Worm (Caenorhabditis elegans) whole organism, L3 larva: ENCODE measurements around the gene C08F1.11.

Source experiments
- R02D3.7 ChIP-seq: fragments of 150-350 bp; optimal IDR thresholded peaks from 2 replicates; lab custom pipeline; 2014; ENCODE audit warnings: missing biosample characterization, missing genetic modification characterization
- ZK546.5 ChIP-seq: sonication (generic microtip); optimal IDR thresholded peaks from 2 replicates; lab custom pipeline; 2017; ENCODE audit warnings: missing biosample characterization, missing genetic modification characterization
- aly-2 ChIP-seq: fragments of 150-350 bp; optimal IDR thresholded peaks from 2 replicates; lab custom pipeline; 2014; ENCODE audit warnings: missing biosample characterization, missing genetic modification characterization
- ceh-16 ChIP-seq: sonication (generic microtip); optimal IDR thresholded peaks from 2 replicates; lab custom pipeline; 2017; ENCODE audit warnings: missing biosample characterization, missing genetic modification characterization
- daf-12 ChIP-seq: fragments of 150-350 bp; optimal IDR thresholded peaks from 2 replicates; lab custom pipeline; 2014; ENCODE audit warnings: missing biosample characterization, missing genetic modification reagents, missing genetic modification characterization
- egl-5 ChIP-seq: fragments of 150-350 bp; optimal IDR thresholded peaks from 2 replicates; lab custom pipeline; 2017; ENCODE audit warnings: missing biosample characterization, missing genetic modification reagents, missing genetic modification characterization, inconsistent platforms
- elt-1 ChIP-seq: fragments of 150-350 bp; optimal IDR thresholded peaks from 2 replicates; lab custom pipeline; 2014; ENCODE audit warnings: missing biosample characterization, missing genetic modification characterization
- elt-2 ChIP-seq: sonication (generic microtip); optimal IDR thresholded peaks from 2 replicates; lab custom pipeline; 2016; ENCODE audit warnings: missing genetic modification reagents, mild to moderate bottlenecking, missing genetic modification characterization, missing compliant biosample characterization
- elt-3 ChIP-seq, 3 experiments: fragments of 150-350 bp in 1 of 3; sonication (generic microtip) in 2 of 3; optimal IDR thresholded peaks; 2 replicates in 2 of 3; 4 replicates in 1 of 3; lab custom pipeline; 2014 to 2017; ENCODE audit warnings: missing biosample characterization in 3 of 3, missing genetic modification characterization in 3 of 3
- eor-1 ChIP-seq, 2 experiments: fragments of 150-350 bp; optimal IDR thresholded peaks; 2 replicates each; lab custom pipeline; 2014 to 2018; ENCODE audit warnings: missing biosample characterization in 2 of 2, missing genetic modification characterization in 2 of 2
- fkh-2 ChIP-seq: fragments of 150-350 bp; optimal IDR thresholded peaks from 2 replicates; lab custom pipeline; 2014; ENCODE audit warnings: missing biosample characterization, missing genetic modification reagents, missing genetic modification characterization
- hmg-11 ChIP-seq: sonication (generic microtip); optimal IDR thresholded peaks from 2 replicates; lab custom pipeline; 2016; ENCODE audit warnings: missing genetic modification characterization, missing compliant biosample characterization
- jun-1 ChIP-seq: fragments of 150-350 bp; optimal IDR thresholded peaks from 2 replicates; lab custom pipeline; 2014; ENCODE audit warnings: missing biosample characterization, missing genetic modification reagents, missing genetic modification characterization
- lin-15B ChIP-seq: fragments of 150-350 bp; optimal IDR thresholded peaks from 2 replicates; lab custom pipeline; 2014; ENCODE audit warnings: missing biosample characterization, missing genetic modification characterization
- lsy-12 ChIP-seq: sonication (generic microtip); optimal IDR thresholded peaks from 2 replicates; lab custom pipeline; 2016; ENCODE audit warnings: mild to moderate bottlenecking, missing genetic modification characterization, missing compliant biosample characterization
- mdl-1 ChIP-seq: fragments of 150-350 bp; optimal IDR thresholded peaks from 2 replicates; lab custom pipeline; 2014; ENCODE audit warnings: missing biosample characterization, missing genetic modification characterization
- mml-1 ChIP-seq: fragments of 150-350 bp; sonication (generic microtip); optimal IDR thresholded peaks from 3 replicates; lab custom pipeline; 2014; ENCODE audit warnings: missing biosample characterization, missing genetic modification characterization
- nhr-11 ChIP-seq: fragments of 150-350 bp; optimal IDR thresholded peaks from 2 replicates; lab custom pipeline; 2014; ENCODE audit warnings: missing biosample characterization, missing genetic modification characterization
- nhr-12 ChIP-seq: fragments of 150-350 bp; optimal IDR thresholded peaks from 2 replicates; lab custom pipeline; 2014; ENCODE audit warnings: missing biosample characterization, missing genetic modification characterization
- nhr-23 ChIP-seq: fragments of 150-350 bp; optimal IDR thresholded peaks from 2 replicates; lab custom pipeline; 2014; ENCODE audit warnings: missing biosample characterization, missing genetic modification reagents, missing genetic modification characterization
- nhr-237 ChIP-seq: fragments of 150-350 bp; optimal IDR thresholded peaks from 2 replicates; lab custom pipeline; 2014; ENCODE audit warnings: missing biosample characterization, missing genetic modification characterization
- nhr-25 ChIP-seq: sonication (generic microtip); optimal IDR thresholded peaks from 2 replicates; lab custom pipeline; 2017; ENCODE audit warnings: missing biosample characterization, missing genetic modification characterization
- nhr-28 ChIP-seq: fragments of 150-350 bp; optimal IDR thresholded peaks from 2 replicates; lab custom pipeline; 2014; ENCODE audit warnings: missing biosample characterization, missing genetic modification characterization
- nhr-43 ChIP-seq: sonication (generic microtip); optimal IDR thresholded peaks from 2 replicates; lab custom pipeline; 2016; ENCODE audit warnings: mild to moderate bottlenecking, missing genetic modification characterization, missing compliant biosample characterization; ENCODE audit not compliant: poor library complexity, severe bottlenecking
- nhr-76 ChIP-seq: fragments of 150-350 bp; sonication (generic microtip); optimal IDR thresholded peaks from 5 replicates; lab custom pipeline; 2014; ENCODE audit warnings: missing biosample characterization, missing genetic modification characterization
- pha-4 ChIP-seq: fragments of 150-350 bp; optimal IDR thresholded peaks from 2 replicates; lab custom pipeline; 2014; ENCODE audit warnings: missing biosample characterization, missing genetic modification reagents, missing genetic modification characterization
- sea-2 ChIP-seq: fragments of 150-350 bp; sonication (generic microtip); optimal IDR thresholded peaks from 4 replicates; lab custom pipeline; 2014; ENCODE audit warnings: missing biosample characterization, missing genetic modification reagents, missing genetic modification characterization
- unc-39 ChIP-seq: sonication (generic microtip); optimal IDR thresholded peaks from 4 replicates; lab custom pipeline; 2017; ENCODE audit warnings: missing biosample characterization, missing genetic modification characterization
- zag-1 ChIP-seq: fragments of 150-350 bp; optimal IDR thresholded peaks from 2 replicates; lab custom pipeline; 2014; ENCODE audit warnings: missing biosample characterization, missing genetic modification characterization
- ztf-11 ChIP-seq: fragments of 150-350 bp; optimal IDR thresholded peaks from 2 replicates; lab custom pipeline; 2014; ENCODE audit warnings: missing biosample characterization, missing genetic modification characterization
- ztf-4 ChIP-seq: fragments of 150-350 bp; optimal IDR thresholded peaks from 2 replicates; lab custom pipeline; 2014; ENCODE audit warnings: missing biosample characterization, missing genetic modification characterization

The C08F1.11 gene

ce11 chrII:1744183-1744582, 40.5 kb downstream of the C08F1.11 start, which contains the start of gene clec-19:
Gene clec-19 (plus strand): TSS chrII:1744483.
- TF ChIP-seq nhr-237 (tag; lab: Kevin White, UChicago): no peak
- TF ChIP-seq nhr-23: no peak
- no peak for TF ChIP-seq sea-2 (GFP tag; lab: Kevin White, UChicago)
- no peak for TF ChIP-seq daf-12 (tag; lab: Kevin White, UChicago)
- no peak for TF ChIP-seq mdl-1
- TF ChIP-seq jun-1: no peak
- no peak for TF ChIP-seq fkh-2
- no peak for TF ChIP-seq lin-15B
- no peak for TF ChIP-seq R02D3.7 (tag; lab: Kevin White, UChicago)
- no peak for TF ChIP-seq pha-4 (tag; lab: Kevin White, UChicago)
- no peak for TF ChIP-seq lsy-12 (tag; lab: Kevin White, UChicago)
- TF ChIP-seq nhr-28 (tag; lab: Kevin White, UChicago): no peak
- no peak for TF ChIP-seq elt-1 (tag; lab: Kevin White, UChicago)
- no peak for TF ChIP-seq nhr-11 (tag; lab: Kevin White, UChicago)
- TF ChIP-seq ceh-16: no peak
- no peak for TF ChIP-seq egl-5 (tag; lab: Kevin White, UChicago)
- TF ChIP-seq elt-3 (tag; optimal IDR thresholded peaks at IDR 0.05; lab: Kevin White, UChicago): no peak
- TF ChIP-seq zag-1 (tag; lab: Kevin White, UChicago): no peak

- TF ChIP-seq nhr-11 (tag; lab: Kevin White, UChicago): no peak
These were observed 42.2 kb downstream of the C08F1.11 start, which contains the start of gene F36H5.12 for ce11 chrII:1742535-1742934. Gene F36H5.12 (plus strand): TSS chrII:1742835.

- TF ChIP-seq nhr-28 (tag; lab: Kevin White, UChicago) (no peak), elt-2 (tag; lab: Kevin White, UChicago) (no peak), elt-1 (tag; lab: Kevin White, UChicago) (no peak), egl-5 (tag; lab: Kevin White, UChicago) (no peak)
- TF ChIP-seq, all 47 proteins: peak for 0
These were observed 43.5 kb downstream of the C08F1.11 start, which contains the start of gene K07G6.1 for ce11 chrII:1741248-1741647. Gene K07G6.1 (plus strand): TSS chrII:1741548.

- TF ChIP-seq unc-39 (tag; lab: Kevin White, UChicago) (no peak), hmg-11 (tag; lab: Kevin White, UChicago) (no peak), zag-1 (tag; lab: Kevin White, UChicago) (no peak), elt-2 (tag; lab: Kevin White, UChicago) (no peak), nhr-76 (tag; lab: Kevin White, UChicago) (no peak)
These were observed 45.9 kb downstream of the C08F1.11 start, which contains the start of the genes irld-9 and irld-33 for ce11 chrII:1738844-1739243. Gene irld-9 (minus strand): TSS chrII:1738944. Gene irld-33 (plus strand): TSS chrII:1739052.

ce11 chrII:1736353-1736752, 48.3 kb downstream of the C08F1.11 start, which contains the start of gene ceh-83:
Gene ceh-83 (minus strand): TSS chrII:1736533.
- TF ChIP-seq elt-3 (tag; optimal IDR thresholded peaks at IDR 0.05; lab: Kevin White, UChicago) (no peak), lin-15B (no peak), nhr-12 (tag; lab: Kevin White, UChicago) (no peak), mml-1 (tag; lab: Kevin White, UChicago) (no peak), ztf-11 (tag; lab: Kevin White, UChicago) (no peak), ZK546.5 (tag; lab: Kevin White, UChicago) (no peak), daf-12 (tag; lab: Kevin White, UChicago) (no peak), unc-39 (tag; lab: Kevin White, UChicago) (no peak), aly-2 (tag; lab: Kevin White, UChicago) (no peak), nhr-11 (tag; lab: Kevin White, UChicago) (no peak), nhr-43 (tag; lab: Kevin White, UChicago) (no peak), mdl-1 (no peak), ztf-4 (no peak)
- TF ChIP-seq, all 47 proteins: peak for 0

ce11 chrII:1735145-1735544, 49.6 kb downstream of the C08F1.11 start:
- TF ChIP-seq eor-1 (tag; optimal IDR thresholded peaks at IDR 0.05; lab: Kevin White, UChicago) (no peak), R02D3.7 (tag; lab: Kevin White, UChicago) (no peak), nhr-28 (tag; lab: Kevin White, UChicago) (no peak), nhr-25 (tag; lab: Kevin White, UChicago) (no peak), ztf-11 (tag; lab: Kevin White, UChicago) (no peak)
